Worm (Caenorhabditis elegans) whole organism, young adult: ENCODE data around the gene npax-2.

ENCODE experiments used
- D2030.7 ChIP-seq: fragments of 200-800 bp; sonication (Bioruptor generic); IDR thresholded peaks from 2 replicates; pipeline ENCODE4 v1.3.6; 2022; ENCODE audit warnings: missing genetic modification reagents, missing genetic modification characterization, missing compliant biosample characterization
- F33H1.4 ChIP-seq: fragments of 200-800 bp; sonication (Bioruptor generic); IDR thresholded peaks from 2 replicates; pipeline ENCODE4 v1.3.6; 2022; ENCODE audit warnings: missing genetic modification reagents, missing genetic modification characterization, missing compliant biosample characterization
- F39B2.1 ChIP-seq: fragments of 200-800 bp; sonication (Bioruptor generic); IDR thresholded peaks from 2 replicates; pipeline ENCODE4 v1.3.6; 2022; ENCODE audit warnings: missing genetic modification reagents, missing genetic modification characterization, missing compliant biosample characterization
- F55B11.4 ChIP-seq: sonication (generic microtip); optimal IDR thresholded peaks from 2 replicates; lab custom pipeline; 2016; ENCODE audit warnings: missing compliant biosample characterization, missing genetic modification characterization, borderline replicate concordance; ENCODE audit not compliant: insufficient read depth
- F57A8.1 ChIP-seq: fragments of 200-800 bp; sonication (Bioruptor generic); optimal IDR thresholded peaks from 2 replicates; lab custom pipeline; 2018; ENCODE audit warnings: mild to moderate bottlenecking, missing genetic modification characterization, moderate library complexity, missing compliant biosample characterization
- T07F8.4 ChIP-seq: sonication (generic microtip); optimal IDR thresholded peaks from 2 replicates; lab custom pipeline; 2016; ENCODE audit warnings: mild to moderate bottlenecking, missing genetic modification characterization, moderate library complexity, missing compliant biosample characterization
- T26A5.8 ChIP-seq: sonication (generic microtip); optimal IDR thresholded peaks from 2 replicates; lab custom pipeline; 2016; ENCODE audit warnings: missing genetic modification characterization, missing compliant biosample characterization
- ama-1 ChIP-seq, 3 experiments: fragments of 150-350 bp in 1 of 3; sonication (generic microtip) in 2 of 3; optimal IDR thresholded peaks; 2 replicates each; lab custom pipeline; 2014 to 2018; ENCODE audit warnings: missing biosample characterization in 2 of 3, missing genetic modification characterization in 2 of 3, missing genetic modification reagents in 2 of 3
- aptf-2 ChIP-seq: fragments of 200-800 bp; sonication (Bioruptor generic); conservative IDR thresholded peaks from 2 replicates; pipeline ENCODE4 v1.3.6; 2022; ENCODE audit warnings: missing genetic modification reagents, missing genetic modification characterization, missing compliant biosample characterization
- athp-1 ChIP-seq: sonication (generic microtip); optimal IDR thresholded peaks from 2 replicates; lab custom pipeline; 2017; ENCODE audit warnings: mild to moderate bottlenecking, missing genetic modification characterization, missing compliant biosample characterization
- cebp-1 ChIP-seq, 2 experiments: fragments of 200-800 bp in 1 of 2; sonication (Bioruptor generic) in 1 of 2; sonication (generic microtip) in 1 of 2; IDR thresholded peaks in 1 of 2; optimal IDR thresholded peaks in 1 of 2; 2 replicates each; pipeline versions ENCODE4 v1.3.6 to Lab custom; 2017 to 2022; ENCODE audit warnings: missing compliant biosample characterization in 2 of 2, missing genetic modification characterization in 2 of 2, mild to moderate bottlenecking in 1 of 2, missing genetic modification reagents in 1 of 2, moderate library complexity in 1 of 2
- chd-7 ChIP-seq: sonication (generic microtip); optimal IDR thresholded peaks from 2 replicates; lab custom pipeline; 2016; ENCODE audit warnings: mild to moderate bottlenecking, missing genetic modification characterization, moderate library complexity, missing compliant biosample characterization
- dpl-1 ChIP-seq: fragments of 150-350 bp; optimal IDR thresholded peaks from 2 replicates; lab custom pipeline; 2014; ENCODE audit warnings: missing biosample characterization, missing genetic modification reagents, missing genetic modification characterization
- egl-18 ChIP-seq: fragments of 200-800 bp; sonication (Bioruptor generic); IDR thresholded peaks from 2 replicates; pipeline ENCODE4 v1.3.6; 2022; ENCODE audit warnings: missing genetic modification reagents, missing genetic modification characterization, missing compliant biosample characterization
- ekl-4 ChIP-seq: fragments of 200-800 bp; sonication (Bioruptor generic); IDR thresholded peaks from 2 replicates; pipeline ENCODE4 v1.3.6; 2022; ENCODE audit warnings: missing genetic modification reagents, missing genetic modification characterization, missing compliant biosample characterization
- fkh-3 ChIP-seq: sonication (generic microtip); optimal IDR thresholded peaks from 2 replicates; lab custom pipeline; 2016; ENCODE audit warnings: mild to moderate bottlenecking, missing genetic modification characterization, missing compliant biosample characterization
- hrde-1 ChIP-seq: sonication (generic microtip); optimal IDR thresholded peaks from 2 replicates; lab custom pipeline; 2016; ENCODE audit warnings: missing genetic modification characterization, mild to moderate bottlenecking, missing compliant biosample characterization, moderate library complexity, missing genotype, missing genetic modification reagents, borderline replicate concordance
- let-607 ChIP-seq, 2 experiments: fragments of 200-800 bp in 1 of 2; sonication (Bioruptor generic) in 1 of 2; sonication (generic microtip) in 1 of 2; optimal IDR thresholded peaks; 2 replicates each; lab custom pipeline; 2016 to 2018; ENCODE audit warnings: mild to moderate bottlenecking in 2 of 2, missing compliant biosample characterization in 2 of 2, missing genetic modification characterization in 2 of 2, moderate library complexity in 2 of 2, missing genotype in 1 of 2
- lin-26 ChIP-seq: fragments of 200-800 bp; sonication (Bioruptor generic); IDR thresholded peaks from 2 replicates; pipeline ENCODE4 v1.3.6; 2022; ENCODE audit warnings: missing genetic modification reagents, missing genetic modification characterization, missing compliant biosample characterization
- lin-54 ChIP-seq: fragments of 200-800 bp; sonication (Bioruptor generic); optimal IDR thresholded peaks from 2 replicates; lab custom pipeline; 2018; ENCODE audit warnings: mild to moderate bottlenecking, missing genetic modification characterization, missing compliant biosample characterization
- lir-1 ChIP-seq: fragments of 200-800 bp; sonication (Bioruptor generic); conservative IDR thresholded peaks from 2 replicates; pipeline ENCODE4 v1.3.6; 2022; ENCODE audit warnings: missing genetic modification reagents, missing genetic modification characterization, missing compliant biosample characterization
- madf-6 ChIP-seq: fragments of 200-800 bp; sonication (Bioruptor generic); IDR thresholded peaks from 2 replicates; pipeline ENCODE4 v1.3.6; 2022; ENCODE audit warnings: missing genetic modification reagents, missing genetic modification characterization, missing compliant biosample characterization
- nhr-90 ChIP-seq: sonication (generic microtip); optimal IDR thresholded peaks from 2 replicates; lab custom pipeline; 2016; ENCODE audit warnings: missing genotype, mild to moderate bottlenecking, missing genetic modification characterization, missing compliant biosample characterization
- pbrm-1 ChIP-seq: fragments of 200-800 bp; sonication (Bioruptor generic); IDR thresholded peaks from 2 replicates; pipeline ENCODE4 v1.3.6; 2022; ENCODE audit warnings: missing genetic modification reagents, missing genetic modification characterization, missing compliant biosample characterization
- repo-1 ChIP-seq: sonication (generic microtip); optimal IDR thresholded peaks from 2 replicates; lab custom pipeline; 2017; ENCODE audit warnings: mild to moderate bottlenecking, missing genetic modification characterization, missing compliant biosample characterization
- sdz-38 ChIP-seq: sonication (generic microtip); optimal IDR thresholded peaks from 2 replicates; lab custom pipeline; 2016; ENCODE audit warnings: missing genotype, missing genetic modification characterization, missing compliant biosample characterization
- sea-2 ChIP-seq: fragments of 200-800 bp; sonication (Bioruptor generic); IDR thresholded peaks from 2 replicates; pipeline ENCODE4 v1.3.6; 2022; ENCODE audit warnings: missing genetic modification characterization, missing compliant biosample characterization
- snpc-3.4 ChIP-seq: sonication (generic microtip); optimal IDR thresholded peaks from 2 replicates; lab custom pipeline; 2017; ENCODE audit warnings: missing genetic modification characterization, mild to moderate bottlenecking, missing compliant biosample characterization, antibody characterized with exemption, moderate library complexity, missing genotype, missing genetic modification reagents
- somi-1 ChIP-seq: fragments of 200-800 bp; sonication (Bioruptor generic); optimal IDR thresholded peaks from 2 replicates; lab custom pipeline; 2018; ENCODE audit warnings: mild to moderate bottlenecking, missing genetic modification characterization, missing compliant biosample characterization
- tlf-1 ChIP-seq: fragments of 200-800 bp; sonication (Bioruptor generic); optimal IDR thresholded peaks from 2 replicates; lab custom pipeline; 2018; ENCODE audit warnings: mild to moderate bottlenecking, missing genetic modification characterization, missing compliant biosample characterization
- xnd-1 ChIP-seq: sonication (generic microtip); optimal IDR thresholded peaks from 2 replicates; lab custom pipeline; 2016; ENCODE audit warnings: missing genotype, missing genetic modification reagents, missing genetic modification characterization, missing compliant biosample characterization
- ztf-25 ChIP-seq: fragments of 200-800 bp; sonication (Bioruptor generic); IDR thresholded peaks from 2 replicates; pipeline ENCODE4 v1.3.6; 2022; ENCODE audit warnings: missing genetic modification reagents, missing genetic modification characterization, missing compliant biosample characterization

npax-2 gene

DNA sequence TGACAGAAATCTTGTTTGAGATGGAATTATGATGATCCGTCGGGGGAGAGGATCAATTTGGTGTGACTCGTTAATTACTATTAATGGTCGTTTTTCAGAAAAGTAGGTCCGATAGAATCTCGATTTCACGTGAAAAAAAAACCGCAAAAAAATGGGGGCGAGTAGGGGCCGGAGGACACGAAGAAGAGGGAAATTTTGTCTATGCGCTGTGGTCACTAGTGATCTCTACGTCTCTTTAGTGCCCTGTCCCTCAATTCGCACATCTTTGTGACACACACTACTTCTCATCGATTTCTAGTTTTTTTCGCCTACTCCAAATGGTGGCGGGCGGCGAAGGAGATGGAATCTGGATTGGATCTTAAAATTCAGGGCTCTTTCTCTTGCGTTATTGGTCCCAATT is 9.3 kb downstream of the npax-2 start:
- TF ChIP-seq egl-18 (GFP tag; lab: Robert Waterston, UW) (0 out of 2 replicates have a peak, but pooled peaks have one; percentile 19), cebp-1 (GFP tag; IDR thresholded peaks at IDR 0.05; lab: Robert Waterston, UW) (no peak), cebp-1 (tag; optimal IDR thresholded peaks at IDR 0.05; lab: Kevin White, UChicago) (no peak)

DNA sequence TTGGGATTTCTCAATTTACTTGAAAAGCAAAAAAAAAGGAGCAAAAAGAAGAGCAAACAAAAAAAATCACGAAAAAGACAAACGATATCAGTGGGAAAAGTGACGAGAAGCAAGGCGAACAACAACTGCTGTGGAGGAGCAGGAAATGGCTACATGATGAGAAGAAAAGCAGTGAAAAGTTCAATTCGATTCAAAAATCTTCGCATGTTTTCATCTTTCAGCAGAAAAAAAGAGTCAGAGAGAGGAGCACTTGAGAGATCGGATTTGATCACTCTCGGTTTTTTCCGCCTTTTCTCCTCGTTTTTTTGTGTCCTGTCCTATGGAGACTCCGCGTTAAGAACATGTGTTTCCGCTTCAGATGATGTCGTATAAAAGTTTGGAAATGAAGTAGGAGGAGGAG is 11.0 kb downstream of the npax-2 start:
- TF ChIP-seq ztf-25 (GFP tag; lab: Robert Waterston, UW) = no peak
- TF ChIP-seq lin-26 = no peak
- no peak for TF ChIP-seq F39B2.1 (GFP tag; lab: Robert Waterston, UW)
- no peak for TF ChIP-seq somi-1 (GFP tag; lab: Kevin White, UChicago)
- no peak for TF ChIP-seq lir-1 (GFP tag; lab: Robert Waterston, UW)
- no peak for TF ChIP-seq tlf-1 (GFP tag; lab: Kevin White, UChicago)
- TF ChIP-seq snpc-3.4 (tag; lab: Kevin White, UChicago) = no peak
- TF ChIP-seq F55B11.4 (tag; lab: Kevin White, UChicago) = no peak
- no peak for TF ChIP-seq dpl-1 (GFP tag; lab: Kevin White, UChicago)

DNA sequence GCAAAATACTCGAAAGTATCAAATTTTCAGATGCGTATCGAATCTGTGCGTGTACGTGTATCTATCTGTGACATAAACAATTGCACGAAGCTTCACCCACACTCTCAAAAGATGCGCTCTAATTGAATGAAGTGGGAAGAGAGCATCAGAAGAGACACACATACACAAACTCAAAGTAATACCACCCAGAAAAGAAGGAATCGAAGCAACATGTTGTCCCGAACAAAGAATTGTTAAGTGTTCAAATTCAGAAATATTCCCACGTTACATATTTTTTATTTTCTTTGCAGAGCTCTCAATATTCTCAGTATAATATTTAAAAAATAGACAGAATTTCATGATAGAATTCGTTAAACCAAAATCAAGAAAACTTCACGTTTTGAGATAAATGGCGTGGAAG is 13.0 kb downstream of the npax-2 start:
- no peak for TF ChIP-seq repo-1
- TF ChIP-seq F33H1.4 = no peak
- no peak for TF ChIP-seq tlf-1 (GFP tag; lab: Kevin White, UChicago)
- no peak for TF ChIP-seq T07F8.4
- no peak for TF ChIP-seq T26A5.8 (tag; lab: Kevin White, UChicago)
- no peak for TF ChIP-seq athp-1 (tag; lab: Kevin White, UChicago)
- no peak for TF ChIP-seq sdz-38
- TF ChIP-seq lin-54 (GFP tag; lab: Kevin White, UChicago) = no peak
- no peak for TF ChIP-seq madf-6 (GFP tag; lab: Robert Waterston, UW)
- TF ChIP-seq sea-2 (GFP tag; lab: Robert Waterston, UW) = no peak
- TF ChIP-seq nhr-90 (tag; lab: Kevin White, UChicago) = no peak
- TF ChIP-seq xnd-1 (tag; lab: Kevin White, UChicago) = no peak
- no peak for TF ChIP-seq egl-18 (GFP tag; lab: Robert Waterston, UW)
- no peak for TF ChIP-seq pbrm-1 (GFP tag; lab: Robert Waterston, UW)

DNA sequence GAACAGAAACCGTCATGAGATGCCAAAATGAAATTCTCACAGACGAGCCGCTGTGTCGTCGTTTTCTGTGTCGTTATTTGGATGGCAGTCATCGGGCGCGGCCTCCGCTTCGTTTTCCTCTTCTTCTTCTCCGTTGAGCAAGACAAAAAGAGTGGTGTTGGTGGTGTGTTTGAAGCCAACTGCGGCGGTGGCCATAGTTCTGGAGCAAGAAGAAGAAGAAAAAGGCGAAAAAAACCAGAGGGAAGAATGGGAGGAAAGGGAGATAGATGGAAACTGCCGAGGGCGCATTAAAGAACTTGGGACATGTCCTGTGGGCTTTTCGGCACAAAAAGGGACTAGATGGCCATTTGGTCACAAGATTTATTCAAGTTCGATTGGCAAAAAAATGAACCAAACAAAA is 18.3 kb downstream of the npax-2 start, which contains the start of gene F53B1.9:
Gene F53B1.9, minus strand, starts transcription at position 195 of the 400 bp plus-strand sequence.
- TF ChIP-seq hrde-1 (tag; lab: Kevin White, UChicago) (no peak), tlf-1 (GFP tag; lab: Kevin White, UChicago) (no peak), aptf-2 (GFP tag; lab: Robert Waterston, UW) (no peak), ama-1 (optimal IDR thresholded peaks at IDR 0.05; lab: Kevin White, UChicago) (no peak), ama-1 (GFP tag; optimal IDR thresholded peaks at IDR 0.05; lab: Kevin White, UChicago) (no peak), let-607 (tag; optimal IDR thresholded peaks at IDR 0.05; lab: Kevin White, UChicago) (no peak), F57A8.1 (GFP tag; lab: Kevin White, UChicago) (no peak), T26A5.8 (tag; lab: Kevin White, UChicago) (no peak), chd-7 (tag; lab: Kevin White, UChicago) (no peak), fkh-3 (tag; lab: Kevin White, UChicago) (no peak), D2030.7 (GFP tag; lab: Robert Waterston, UW) (no peak), ekl-4 (no peak), ztf-25 (GFP tag; lab: Robert Waterston, UW) (no peak)
